Fruit fly (Drosophila melanogaster) whole organism, embryonic: ENCODE data around the gene Fas2.

Source experiments
- Atf3 ChIP-seq: fragments of 200-800 bp; sonication (Bioruptor generic); optimal IDR thresholded peaks from 3 replicates; lab custom pipeline; 2016; ENCODE audit warnings: missing biosample characterization, missing genetic modification characterization
- CG10462 ChIP-seq: fragments of 200-800 bp; sonication (Bioruptor generic); optimal IDR thresholded peaks from 2 replicates; lab custom pipeline; 2016; ENCODE audit warnings: missing biosample characterization, missing genetic modification characterization
- CG11560 ChIP-seq: fragments of 200-800 bp; sonication (Bioruptor generic); IDR thresholded peaks from 3 replicates; pipeline ENCODE4 v1.3.6; 2022; ENCODE audit warnings: missing biosample characterization, missing genetic modification characterization
- CG12104 ChIP-seq: fragments of 200-800 bp; sonication (Bioruptor generic); optimal IDR thresholded peaks from 3 replicates; lab custom pipeline; 2016; ENCODE audit warnings: missing biosample characterization, missing genetic modification characterization
- CG12155 ChIP-seq: fragments of 200-800 bp; sonication (Bioruptor generic); optimal IDR thresholded peaks from 3 replicates; lab custom pipeline; 2016; ENCODE audit warnings: missing biosample characterization, missing genetic modification characterization
- CG12219 ChIP-seq: fragments of 200-800 bp; sonication (Bioruptor generic); optimal IDR thresholded peaks from 3 replicates; lab custom pipeline; 2018; ENCODE audit warnings: missing biosample characterization, mild to moderate bottlenecking, missing genetic modification characterization
- CG13287 ChIP-seq: fragments of 200-800 bp; sonication (Bioruptor generic); IDR thresholded peaks from 2 replicates; pipeline ENCODE4 v1.3.6; 2022; ENCODE audit warnings: missing biosample characterization, missing genetic modification characterization; ENCODE audit not compliant: partially characterized antibody
- CG14014 ChIP-seq: fragments of 200-800 bp; sonication (Bioruptor generic); IDR thresholded peaks from 2 replicates; pipeline ENCODE4 v1.3.6; 2022; ENCODE audit warnings: missing biosample characterization, missing genetic modification characterization
- CG1647 ChIP-seq: fragments of 200-800 bp; sonication (Bioruptor generic); optimal IDR thresholded peaks from 3 replicates; lab custom pipeline; 2016; ENCODE audit warnings: missing biosample characterization, missing genetic modification characterization
- CG17829 ChIP-seq: fragments of 200-800 bp; optimal IDR thresholded peaks from 2 replicates; lab custom pipeline; 2019; ENCODE audit warnings: missing biosample characterization, mild to moderate bottlenecking, missing genetic modification characterization, moderate library complexity
- CG18599 ChIP-seq: fragments of 200-800 bp; sonication (Bioruptor generic); optimal IDR thresholded peaks from 3 replicates; lab custom pipeline; 2017; ENCODE audit warnings: missing biosample characterization, missing genetic modification characterization, mild to moderate bottlenecking, moderate library complexity, missing genetic modification reagents
- CG2712 ChIP-seq: fragments of 200-800 bp; optimal IDR thresholded peaks from 3 replicates; lab custom pipeline; 2019; ENCODE audit warnings: missing biosample characterization, mild to moderate bottlenecking, missing genetic modification characterization, moderate library complexity
- CG30020 ChIP-seq: fragments of 200-800 bp; optimal IDR thresholded peaks from 2 replicates; lab custom pipeline; 2019; ENCODE audit warnings: missing biosample characterization, mild to moderate bottlenecking, missing genetic modification characterization, moderate library complexity
- CG3847 ChIP-seq: fragments of 200-800 bp; sonication (Bioruptor generic); IDR thresholded peaks from 2 replicates; pipeline ENCODE4 v1.3.6; 2022; ENCODE audit warnings: missing biosample characterization, missing genetic modification characterization
- CG3995 ChIP-seq: fragments of 200-800 bp; sonication (Bioruptor generic); optimal IDR thresholded peaks from 3 replicates; lab custom pipeline; 2016; ENCODE audit warnings: missing biosample characterization, missing genetic modification characterization
- CG4820 ChIP-seq: fragments of 200-800 bp; sonication (Bioruptor generic); optimal IDR thresholded peaks from 3 replicates; lab custom pipeline; 2016; ENCODE audit warnings: missing biosample characterization, missing genetic modification characterization
- CG6813 ChIP-seq: fragments of 200-800 bp; sonication (Bioruptor generic); optimal IDR thresholded peaks from 2 replicates; lab custom pipeline; 2017; ENCODE audit warnings: missing biosample characterization, missing genetic modification characterization, mild to moderate bottlenecking, moderate library complexity, missing genetic modification reagents
- CG6854 ChIP-seq: fragments of 200-800 bp; sonication (Bioruptor generic); optimal IDR thresholded peaks from 3 replicates; lab custom pipeline; 2017; ENCODE audit warnings: missing biosample characterization, mild to moderate bottlenecking, missing genetic modification characterization
- CG7786 ChIP-seq: fragments of 200-800 bp; sonication (Bioruptor generic); optimal IDR thresholded peaks from 2 replicates; lab custom pipeline; 2016; ENCODE audit warnings: missing biosample characterization, missing genetic modification characterization
- CG9215 ChIP-seq: fragments of 200-800 bp; sonication (Bioruptor generic); IDR thresholded peaks from 2 replicates; pipeline ENCODE4 v1.3.6; 2022; ENCODE audit warnings: missing biosample characterization, missing genetic modification characterization
- CG9609 ChIP-seq: fragments of 200-800 bp; sonication (Bioruptor generic); optimal IDR thresholded peaks from 3 replicates; lab custom pipeline; 2016; ENCODE audit warnings: missing biosample characterization, missing genetic modification characterization
- CG9797 ChIP-seq: fragments of 200-800 bp; sonication (Bioruptor generic); optimal IDR thresholded peaks from 3 replicates; lab custom pipeline; 2018; ENCODE audit warnings: missing biosample characterization, mild to moderate bottlenecking, missing genetic modification characterization
- CHES-1-like ChIP-seq: fragments of 200-800 bp; sonication (Bioruptor generic); optimal IDR thresholded peaks from 2 replicates; lab custom pipeline; 2016; ENCODE audit warnings: missing biosample characterization, missing genetic modification characterization
- Dp ChIP-seq: fragments of 200-800 bp; sonication (Bioruptor generic); optimal IDR thresholded peaks from 2 replicates; lab custom pipeline; 2018; ENCODE audit warnings: missing biosample characterization, mild to moderate bottlenecking, missing genetic modification characterization, moderate library complexity
- Drgx ChIP-seq: fragments of 200-800 bp; sonication (Bioruptor generic); IDR thresholded peaks from 2 replicates; pipeline ENCODE4 v1.3.6; 2022; ENCODE audit warnings: missing biosample characterization, missing genetic modification characterization
- HLH54F ChIP-seq: fragments of 200-800 bp; sonication (Bioruptor generic); optimal IDR thresholded peaks from 3 replicates; lab custom pipeline; 2016; ENCODE audit warnings: missing biosample characterization, missing genetic modification characterization
- Hmr ChIP-seq: fragments of 200-800 bp; sonication (Bioruptor generic); optimal IDR thresholded peaks from 3 replicates; lab custom pipeline; 2017; ENCODE audit warnings: mild to moderate bottlenecking, missing biosample characterization, missing genetic modification reagents, missing genetic modification characterization
- Hmx ChIP-seq: fragments of 200-800 bp; sonication (Bioruptor generic); optimal IDR thresholded peaks from 2 replicates; lab custom pipeline; 2016; ENCODE audit warnings: missing biosample characterization, missing genetic modification characterization
- Hsf ChIP-seq: fragments of 200-800 bp; sonication (Bioruptor generic); optimal IDR thresholded peaks from 3 replicates; lab custom pipeline; 2016; ENCODE audit warnings: missing biosample characterization, missing genetic modification characterization
- Jarid2 ChIP-seq: fragments of 200-800 bp; sonication (Bioruptor generic); optimal IDR thresholded peaks from 3 replicates; lab custom pipeline; 2017; ENCODE audit warnings: mild to moderate bottlenecking, missing biosample characterization, missing genetic modification reagents, missing genetic modification characterization
- Myb ChIP-seq: fragments of 200-800 bp; sonication (Bioruptor generic); optimal IDR thresholded peaks from 2 replicates; lab custom pipeline; 2016; ENCODE audit warnings: missing biosample characterization, missing genetic modification characterization
- Oli ChIP-seq: fragments of 200-800 bp; sonication (Bioruptor generic); optimal IDR thresholded peaks from 2 replicates; lab custom pipeline; 2018; ENCODE audit warnings: missing biosample characterization, mild to moderate bottlenecking, missing genetic modification characterization, moderate library complexity
- Pdp1 ChIP-seq, 2 experiments: fragments of 200-800 bp; sonication (Bioruptor generic); optimal IDR thresholded peaks; 3 replicates each; lab custom pipeline; 2016; ENCODE audit warnings: missing biosample characterization in 2 of 2, missing genetic modification characterization in 2 of 2, mild to moderate bottlenecking in 1 of 2, moderate library complexity in 1 of 2
- Poxn ChIP-seq: fragments of 200-800 bp; sonication (Bioruptor generic); IDR thresholded peaks from 2 replicates; pipeline ENCODE4 v1.3.6; 2022; ENCODE audit warnings: missing biosample characterization, missing genetic modification characterization
- Rfx ChIP-seq: fragments of 200-800 bp; sonication (Bioruptor generic); IDR thresholded peaks from 2 replicates; pipeline ENCODE4 v1.3.6; 2022; ENCODE audit warnings: missing biosample characterization, missing genetic modification characterization
- ab ChIP-seq: fragments of 200-800 bp; sonication (Bioruptor generic); optimal IDR thresholded peaks from 2 replicates; lab custom pipeline; 2016; ENCODE audit warnings: missing biosample characterization, missing genetic modification characterization
- dmrt11E ChIP-seq: fragments of 200-800 bp; sonication (Bioruptor generic); optimal IDR thresholded peaks from 3 replicates; lab custom pipeline; 2018; ENCODE audit warnings: missing biosample characterization, mild to moderate bottlenecking, missing genetic modification characterization, moderate library complexity
- dpn ChIP-seq, 2 experiments: fragments of 200-800 bp; sonication (Bioruptor generic); optimal IDR thresholded peaks; 3 replicates each; lab custom pipeline; 2016; ENCODE audit warnings: missing biosample characterization in 2 of 2, missing genetic modification characterization in 2 of 2
- eve ChIP-seq, 2 experiments: fragments of >200 bp; optimal IDR thresholded peaks; 2 replicates each; lab custom pipeline; 2017; ENCODE audit warnings: missing biosample characterization in 2 of 2, missing genetic modification characterization in 2 of 2
- eyg ChIP-seq: fragments of 200-800 bp; sonication (Bioruptor generic); optimal IDR thresholded peaks from 3 replicates; lab custom pipeline; 2016; ENCODE audit warnings: missing biosample characterization, missing genetic modification characterization
- gce ChIP-seq: fragments of 200-800 bp; sonication (Bioruptor generic); IDR thresholded peaks from 3 replicates; pipeline ENCODE4 v1.3.6; 2022; ENCODE audit warnings: missing biosample characterization, missing genetic modification characterization
- kay ChIP-seq: fragments of 200-800 bp; sonication (Bioruptor generic); optimal IDR thresholded peaks from 2 replicates; lab custom pipeline; 2016; ENCODE audit warnings: missing biosample characterization, missing genetic modification characterization
- lilli ChIP-seq: fragments of 200-800 bp; sonication (Bioruptor generic); optimal IDR thresholded peaks from 3 replicates; lab custom pipeline; 2016; ENCODE audit warnings: missing biosample characterization, missing genetic modification characterization
- p53 ChIP-seq: fragments of 200-800 bp; sonication (Bioruptor generic); optimal IDR thresholded peaks from 2 replicates; lab custom pipeline; 2016; ENCODE audit warnings: missing biosample characterization, missing genetic modification characterization
- scrt ChIP-seq: fragments of 200-800 bp; sonication (Bioruptor generic); optimal IDR thresholded peaks from 2 replicates; lab custom pipeline; 2018; ENCODE audit warnings: missing biosample characterization, mild to moderate bottlenecking, missing genetic modification characterization, moderate library complexity
- sd ChIP-seq: fragments of 200-800 bp; sonication (Bioruptor generic); optimal IDR thresholded peaks from 3 replicates; lab custom pipeline; 2018; ENCODE audit warnings: missing biosample characterization, mild to moderate bottlenecking, missing genetic modification characterization, moderate library complexity
- sug ChIP-seq: fragments of 200-800 bp; optimal IDR thresholded peaks from 2 replicates; lab custom pipeline; 2019; ENCODE audit warnings: missing biosample characterization, mild to moderate bottlenecking, missing genetic modification characterization, moderate library complexity
- tna ChIP-seq: fragments of 200-800 bp; sonication (Bioruptor generic); IDR thresholded peaks from 2 replicates; pipeline ENCODE4 v1.3.6; 2022; ENCODE audit warnings: missing biosample characterization, missing genetic modification characterization; ENCODE audit not compliant: partially characterized antibody
- twi ChIP-seq: fragments of 200-800 bp; optimal IDR thresholded peaks from 2 replicates; lab custom pipeline; 2019; ENCODE audit warnings: missing biosample characterization, mild to moderate bottlenecking, missing genetic modification characterization, moderate library complexity
- unpg ChIP-seq: fragments of 200-800 bp; sonication (Bioruptor generic); optimal IDR thresholded peaks from 3 replicates; lab custom pipeline; 2018; ENCODE audit warnings: missing biosample characterization, mild to moderate bottlenecking, missing genetic modification characterization, moderate library complexity
- wdn ChIP-seq: fragments of 200-800 bp; sonication (Bioruptor generic); IDR thresholded peaks from 2 replicates; pipeline ENCODE4 v1.3.6; 2022; ENCODE audit warnings: missing biosample characterization, missing genetic modification characterization

Gene Fas2

DNA sequence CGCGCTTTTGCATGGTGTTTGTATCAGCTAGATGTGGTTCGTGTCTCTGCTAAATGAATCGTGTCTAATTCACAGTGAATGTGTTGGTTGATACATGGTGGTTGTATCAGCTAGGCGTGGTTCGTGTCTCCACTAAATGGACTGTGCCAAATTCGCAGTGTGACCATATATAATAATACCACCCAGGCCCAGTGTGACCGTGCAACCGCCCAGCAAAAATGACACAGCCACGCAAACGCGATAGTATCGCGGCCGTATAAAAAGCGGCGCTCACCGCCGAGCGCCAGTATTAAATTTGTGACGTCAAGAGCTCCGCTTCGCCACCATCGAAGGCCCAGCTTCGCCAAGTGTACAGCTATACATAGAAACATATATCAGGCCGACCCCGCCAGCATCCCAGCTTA is 100.1 kb downstream of the Fas2 start, which contains the start of gene cib (continued):
- TF ChIP-seq CG12104 (GFP tag; lab: Kevin White, UChicago) (no peak), Hmx (no peak), twi (no peak), sd (peak; percentile 15), Myb (peak; percentile 56), CG14014 (peak; percentile 28; the same call in 1 of the 2 replicates), CG1647 (no peak), CG12155 (GFP tag; lab: Kevin White, UChicago) (peak; percentile 13), Dp (peak; percentile 96), CG30020 (tag; lab: Kevin White, UChicago) (no peak), unpg (peak; percentile 22), lilli (GFP tag; lab: Kevin White, UChicago) (peak; percentile 21), HLH54F (peak; percentile 15), CG18599 (GFP tag; lab: Kevin White, UChicago) (peak; percentile 22), CG4820 (GFP tag; lab: Kevin White, UChicago) (no peak), Jarid2 (GFP tag; lab: Kevin White, UChicago) (peak; percentile 82), p53 (GFP tag; lab: Kevin White, UChicago) (peak; percentile 70), scrt (GFP tag; lab: Kevin White, UChicago) (peak; percentile 28), eve (GFP tag; optimal IDR thresholded peaks at IDR 0.05; lab: Kevin White, UChicago) (no peak), eyg (no peak), kay (no peak), CG13287 (peak; percentile 85), CG17829 (tag; lab: Kevin White, UChicago) (peak; percentile 72), dmrt11E (no peak), CG6854 (GFP tag; lab: Kevin White, UChicago) (peak; percentile 21), CHES-1-like (GFP tag; lab: Kevin White, UChicago) (peak; percentile 31), CG9797 (GFP tag; lab: Kevin White, UChicago) (peak; percentile 98), CG2712 (tag; lab: Kevin White, UChicago) (peak; percentile 97), Drgx (GFP tag; lab: Robert Waterston, UW) (peak; percentile 52), CG9215 (no peak), CG11560 (tag; lab: Robert Waterston, UW) (peak; percentile 86; the same call in 2 of the 3 replicates), CG12219 (GFP tag; lab: Kevin White, UChicago) (no peak), Pdp1 (GFP tag; optimal IDR thresholded peaks at IDR 0.05; lab: Kevin White, UChicago) (peak; percentile 21 to 54), CG9609 (GFP tag; lab: Kevin White, UChicago) (peak; percentile 16), gce (GFP tag; lab: Robert Waterston, UW) (peak; percentile 56; the same call in 1 of the 3 replicates), dpn (GFP tag; optimal IDR thresholded peaks at IDR 0.05; lab: Kevin White, UChicago) (peak in 1 of 2 experiments; percentile 50), Rfx (GFP tag; lab: Robert Waterston, UW) (peak; percentile 65), sug (tag; lab: Kevin White, UChicago) (peak; percentile 63), CG10462 (GFP tag; lab: Kevin White, UChicago) (no peak), wdn (GFP tag; lab: Robert Waterston, UW) (no peak), Hmr (GFP tag; lab: Kevin White, UChicago) (peak; percentile 87), Oli (tag; lab: Kevin White, UChicago) (no peak), tna (GFP tag; lab: Robert Waterston, UW) (peak; percentile 71), CG3847 (GFP tag; lab: Robert Waterston, UW) (peak; percentile 81), CG7786 (GFP tag; lab: Kevin White, UChicago) (no peak), Atf3 (GFP tag; lab: Kevin White, UChicago) (no peak), CG6813 (GFP tag; lab: Kevin White, UChicago) (no peak), Hsf (GFP tag; lab: Kevin White, UChicago) (no peak), Poxn (GFP tag; lab: Robert Waterston, UW) (no peak), CG3995 (no peak), ab (GFP tag; lab: Kevin White, UChicago) (no peak)
